Worm (Caenorhabditis elegans): Measurements from ENCODE around the gene sec-3.

Gene sec-3

DNA sequence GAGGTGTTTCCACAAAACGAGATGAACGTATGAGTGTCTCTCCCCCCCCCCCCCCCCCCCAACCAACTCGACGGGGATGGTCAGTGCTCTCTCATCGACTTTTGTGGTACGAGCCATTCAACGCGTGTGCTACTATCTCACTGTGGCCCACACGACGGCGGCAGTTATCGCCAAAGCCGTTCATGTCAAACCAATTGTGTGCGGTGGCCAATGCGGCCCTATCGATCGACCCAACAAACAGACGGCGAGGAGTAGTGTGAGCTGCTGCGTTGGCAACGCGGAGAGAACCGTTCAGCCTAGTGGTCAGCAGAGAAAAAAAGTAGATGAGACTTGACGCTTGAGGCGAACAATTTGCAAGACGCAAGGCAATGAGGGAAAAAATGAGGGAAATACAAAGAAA, 3.2 kb upstream of the sec-3 start (continued):
- TF ChIP-seq ceh-27 (GFP tag; optimal IDR thresholded peaks at IDR 0.05): peak; percentile 32
- TF ChIP-seq rcor-1 (GFP tag; IDR thresholded peaks at IDR 0.05): no peak
- no peak for TF ChIP-seq madf-10 (tag; optimal IDR thresholded peaks at IDR 0.05)
- no peak for TF ChIP-seq lag-1 (GFP tag; IDR thresholded peaks at IDR 0.05)
- TF ChIP-seq cebp-2 (GFP tag; IDR thresholded peaks at IDR 0.05): no peak
- no peak for TF ChIP-seq gei-17 (GFP tag; optimal IDR thresholded peaks at IDR 0.05)
- TF ChIP-seq F10E7.11 (tag; optimal IDR thresholded peaks at IDR 0.05): no peak
- TF ChIP-seq him-1 (tag; optimal IDR thresholded peaks at IDR 0.05): no peak
- TF ChIP-seq ZK185.1 (tag; optimal IDR thresholded peaks at IDR 0.05; ENCODE audit: poor library complexity, severe bottlenecking): no peak
- TF ChIP-seq ets-4 (GFP tag; optimal IDR thresholded peaks at IDR 0.05): no peak
- TF ChIP-seq nhr-120 (GFP tag; IDR thresholded peaks at IDR 0.05): no peak
- no peak for TF ChIP-seq snpc-3.4 (tag; optimal IDR thresholded peaks at IDR 0.05)
- TF ChIP-seq Y56A3A.18 (GFP tag; IDR thresholded peaks at IDR 0.05): no peak
- TF ChIP-seq snpc-1.3 (tag; optimal IDR thresholded peaks at IDR 0.05; ENCODE audit: insufficient read depth): no peak
- no peak for TF ChIP-seq hrde-1 (tag; optimal IDR thresholded peaks at IDR 0.05; ENCODE audit: borderline replicate concordance)
- TF ChIP-seq ztf-28 (GFP tag; IDR thresholded peaks at IDR 0.05): no peak
- no peak for TF ChIP-seq T26A5.8 (tag; optimal IDR thresholded peaks at IDR 0.05)
- no peak for TF ChIP-seq attf-6 (GFP tag; IDR thresholded peaks at IDR 0.05)
- TF ChIP-seq snpc-1.1 (tag; optimal IDR thresholded peaks at IDR 0.05; ENCODE audit: insufficient read depth): no peak
- no peak for TF ChIP-seq sea-2 (GFP tag; IDR thresholded peaks at IDR 0.05)
- no peak for TF ChIP-seq attf-3 (GFP tag; conservative IDR thresholded peaks at IDR 0.05)
- no peak for TF ChIP-seq ztf-25 (GFP tag; IDR thresholded peaks at IDR 0.05)
- TF ChIP-seq F49E8.2 (tag; optimal IDR thresholded peaks at IDR 0.05; ENCODE audit: insufficient read depth): no peak
- no peak for TF ChIP-seq bed-2 (GFP tag; IDR thresholded peaks at IDR 0.05)
- TF ChIP-seq nfyb-1 (GFP tag; IDR thresholded peaks at IDR 0.05): peak; percentile 51; the same call in 1 of the 2 replicates
- TF ChIP-seq egrh-3 (GFP tag; IDR thresholded peaks at IDR 0.05): no peak; the same call in 1 of the 2 replicates
- TF ChIP-seq rpc-1 (optimal IDR thresholded peaks at IDR 0.05): no peak
- no peak for TF ChIP-seq rpc-1 (tag; optimal IDR thresholded peaks at IDR 0.05)
- TF ChIP-seq hmg-1.2 (GFP tag; IDR thresholded peaks at IDR 0.05): peak; percentile 8; the same call in 1 of the 2 replicates
- TF ChIP-seq xnd-1 (tag; optimal IDR thresholded peaks at IDR 0.05): no peak
- no peak for TF ChIP-seq ztf-18 (tag; optimal IDR thresholded peaks at IDR 0.05)
- TF ChIP-seq lin-40 (tag; optimal IDR thresholded peaks at IDR 0.05): no peak
- TF ChIP-seq F23B12.7 (tag; optimal IDR thresholded peaks at IDR 0.05; ENCODE audit: insufficient read depth): no peak
- no peak for TF ChIP-seq nhr-90 (tag; optimal IDR thresholded peaks at IDR 0.05)
- TF ChIP-seq egl-18 (GFP tag; IDR thresholded peaks at IDR 0.05): no peak
- no peak for TF ChIP-seq ceh-58 (GFP tag; IDR thresholded peaks at IDR 0.05)
- no peak for TF ChIP-seq ztf-22 (GFP tag; optimal IDR thresholded peaks at IDR 0.05)
- no peak for TF ChIP-seq tlf-1 (GFP tag; optimal IDR thresholded peaks at IDR 0.05)
- TF ChIP-seq Y67H2A.10 (GFP tag; conservative IDR thresholded peaks at IDR 0.05): no peak
- TF ChIP-seq zfh-2 (GFP tag; conservative IDR thresholded peaks at IDR 0.05): peak; percentile 84
- no peak for TF ChIP-seq Y53F4B.3 (GFP tag; IDR thresholded peaks at IDR 0.05)
- no peak for TF ChIP-seq ztf-26 (tag; optimal IDR thresholded peaks at IDR 0.05)
- no peak for TF ChIP-seq fkh-3 (tag; optimal IDR thresholded peaks at IDR 0.05)
- peak; percentile 52; the same call in 1 of the 2 replicates for TF ChIP-seq mcd-1 (GFP tag; IDR thresholded peaks at IDR 0.05)
- no peak for TF ChIP-seq F55B11.4 (tag; optimal IDR thresholded peaks at IDR 0.05; ENCODE audit: borderline replicate concordance, insufficient read depth)
- no peak for TF ChIP-seq nhr-27 (tag; optimal IDR thresholded peaks at IDR 0.05)
- no peak for TF ChIP-seq tbx-9 (tag; optimal IDR thresholded peaks at IDR 0.05; ENCODE audit: borderline replicate concordance)
- TF ChIP-seq sdz-38 (tag; optimal IDR thresholded peaks at IDR 0.05): no peak
- peak; percentile 58 for TF ChIP-seq dox-1 (GFP tag; IDR thresholded peaks at IDR 0.05)

All from whole organism, young adult.